Fruit fly (Drosophila melanogaster) whole organism, embryonic: Measurements from ENCODE around the gene Arp2.

Source experiments
- B-H2 ChIP-seq: fragments of 200-800 bp; sonication (Bioruptor generic); optimal IDR thresholded peaks from 2 replicates; lab custom pipeline; 2018; ENCODE audit warnings: missing biosample characterization, mild to moderate bottlenecking, missing genetic modification characterization
- Bdp1 ChIP-seq: fragments of 200-800 bp; sonication (Bioruptor generic); optimal IDR thresholded peaks from 3 replicates; lab custom pipeline; 2016; ENCODE audit warnings: missing biosample characterization, missing genetic modification characterization
- CG10321 ChIP-seq: fragments of 200-800 bp; sonication (Bioruptor generic); IDR thresholded peaks from 2 replicates; pipeline ENCODE4 v1.3.6; 2022; ENCODE audit warnings: missing biosample characterization, missing genetic modification characterization
- CG12155 ChIP-seq: fragments of 200-800 bp; sonication (Bioruptor generic); optimal IDR thresholded peaks from 3 replicates; lab custom pipeline; 2016; ENCODE audit warnings: missing biosample characterization, missing genetic modification characterization
- CG17612 ChIP-seq: fragments of 200-800 bp; sonication (Bioruptor generic); IDR thresholded peaks from 2 replicates; pipeline ENCODE4 v1.3.6; 2022; ENCODE audit warnings: missing biosample characterization, missing genetic modification characterization
- CG1832 ChIP-seq: fragments of 200-800 bp; sonication (Bioruptor generic); optimal IDR thresholded peaks from 2 replicates; lab custom pipeline; 2017; ENCODE audit warnings: missing biosample characterization, mild to moderate bottlenecking, missing genetic modification characterization, inconsistent platforms
- CG18476 ChIP-seq: fragments of 200-800 bp; sonication (Bioruptor generic); optimal IDR thresholded peaks from 2 replicates; lab custom pipeline; 2016; ENCODE audit warnings: missing biosample characterization, mild to moderate bottlenecking, missing genetic modification characterization
- CG18599 ChIP-seq: fragments of 200-800 bp; sonication (Bioruptor generic); optimal IDR thresholded peaks from 3 replicates; lab custom pipeline; 2017; ENCODE audit warnings: missing biosample characterization, missing genetic modification characterization, mild to moderate bottlenecking, moderate library complexity, missing genetic modification reagents
- CG2129 ChIP-seq: fragments of 200-800 bp; sonication (Bioruptor generic); IDR thresholded peaks from 2 replicates; pipeline ENCODE4 v1.3.6; 2022; ENCODE audit warnings: missing biosample characterization, missing genetic modification characterization; ENCODE audit not compliant: partially characterized antibody
- CG2199 ChIP-seq: fragments of 200-800 bp; sonication (Bioruptor generic); IDR thresholded peaks from 3 replicates; pipeline ENCODE4 v1.3.6; 2022; ENCODE audit warnings: missing biosample characterization, missing genetic modification characterization
- CG30431 ChIP-seq: fragments of 200-800 bp; sonication (Bioruptor generic); optimal IDR thresholded peaks from 2 replicates; lab custom pipeline; 2017; ENCODE audit warnings: missing biosample characterization, missing genetic modification characterization
- CG31388 ChIP-seq: fragments of 200-800 bp; sonication (Bioruptor generic); optimal IDR thresholded peaks from 2 replicates; lab custom pipeline; 2016; ENCODE audit warnings: missing biosample characterization, missing genetic modification characterization
- CG34422 ChIP-seq: fragments of 200-800 bp; sonication (Bioruptor generic); IDR thresholded peaks from 3 replicates; pipeline ENCODE4 v1.3.6; 2022; ENCODE audit warnings: missing biosample characterization, missing genetic modification characterization
- CG6683 ChIP-seq: fragments of 200-800 bp; sonication (Bioruptor generic); optimal IDR thresholded peaks from 2 replicates; lab custom pipeline; 2017; ENCODE audit warnings: missing biosample characterization, mild to moderate bottlenecking, missing genetic modification characterization, missing genetic modification reagents
- CG6689 ChIP-seq: fragments of 200-800 bp; sonication (Bioruptor generic); IDR thresholded peaks from 2 replicates; pipeline ENCODE4 v1.3.6; 2022; ENCODE audit warnings: missing biosample characterization, missing genetic modification characterization
- CG6791 ChIP-seq: fragments of 200-800 bp; sonication (Bioruptor generic); IDR thresholded peaks from 3 replicates; pipeline ENCODE4 v1.3.6; 2022; ENCODE audit warnings: missing biosample characterization, missing genetic modification characterization; ENCODE audit not compliant: partially characterized antibody
- CG6813 ChIP-seq: fragments of 200-800 bp; sonication (Bioruptor generic); optimal IDR thresholded peaks from 2 replicates; lab custom pipeline; 2017; ENCODE audit warnings: missing biosample characterization, missing genetic modification characterization, mild to moderate bottlenecking, moderate library complexity, missing genetic modification reagents
- CG8290 ChIP-seq, 3 experiments: fragments of 200-800 bp; sonication (Bioruptor generic); optimal IDR thresholded peaks; 2 replicates each; lab custom pipeline; 2016 to 2019; ENCODE audit warnings: missing biosample characterization in 3 of 3, missing genetic modification characterization in 3 of 3, mild to moderate bottlenecking in 2 of 3, moderate library complexity in 1 of 3
- CG9437 ChIP-seq: fragments of 200-800 bp; sonication (Bioruptor generic); optimal IDR thresholded peaks from 2 replicates; lab custom pipeline; 2018; ENCODE audit warnings: missing biosample characterization, mild to moderate bottlenecking, missing genetic modification characterization
- Chrac-16 ChIP-seq: fragments of 200-800 bp; sonication (Bioruptor generic); optimal IDR thresholded peaks from 3 replicates; lab custom pipeline; 2016; ENCODE audit warnings: missing biosample characterization, missing genetic modification characterization
- Dp ChIP-seq: fragments of 200-800 bp; sonication (Bioruptor generic); optimal IDR thresholded peaks from 2 replicates; lab custom pipeline; 2018; ENCODE audit warnings: missing biosample characterization, mild to moderate bottlenecking, missing genetic modification characterization, moderate library complexity
- Hr78 ChIP-seq, 2 experiments: fragments of 200-800 bp in 1 of 2; fragments of >200 bp in 1 of 2; sonication (Bioruptor generic) in 1 of 2; optimal IDR thresholded peaks; 2 replicates each; lab custom pipeline; 2017 to 2019; ENCODE audit warnings: missing biosample characterization in 2 of 2, missing genetic modification characterization in 2 of 2, mild to moderate bottlenecking in 1 of 2, moderate library complexity in 1 of 2
- Lhr ChIP-seq: fragments of 200-800 bp; sonication (Bioruptor generic); optimal IDR thresholded peaks from 3 replicates; lab custom pipeline; 2017; ENCODE audit warnings: mild to moderate bottlenecking, missing biosample characterization, missing genetic modification reagents, missing genetic modification characterization
- MTF-1 ChIP-seq: fragments of 200-800 bp; sonication (Bioruptor generic); optimal IDR thresholded peaks from 2 replicates; lab custom pipeline; 2018; ENCODE audit warnings: missing biosample characterization, mild to moderate bottlenecking, missing genetic modification characterization, borderline replicate concordance
- Myb ChIP-seq: fragments of 200-800 bp; sonication (Bioruptor generic); optimal IDR thresholded peaks from 2 replicates; lab custom pipeline; 2016; ENCODE audit warnings: missing biosample characterization, missing genetic modification characterization
- Nf-YC ChIP-seq: fragments of 200-800 bp; optimal IDR thresholded peaks from 3 replicates; lab custom pipeline; 2019; ENCODE audit warnings: missing biosample characterization, mild to moderate bottlenecking, missing genetic modification characterization, moderate library complexity
- Oli ChIP-seq: fragments of 200-800 bp; sonication (Bioruptor generic); optimal IDR thresholded peaks from 2 replicates; lab custom pipeline; 2018; ENCODE audit warnings: missing biosample characterization, mild to moderate bottlenecking, missing genetic modification characterization, moderate library complexity
- Stat92E ChIP-seq, 3 experiments: fragments of >200 bp in 2 of 3; fragments of 200-800 bp in 1 of 3; sonication (Bioruptor generic) in 1 of 3; optimal IDR thresholded peaks; 2 replicates each; lab custom pipeline; 2017 to 2019; ENCODE audit warnings: missing biosample characterization in 3 of 3, missing genetic modification characterization in 3 of 3, mild to moderate bottlenecking in 1 of 3, moderate library complexity in 1 of 3
- Trl ChIP-seq, 3 experiments: fragments of >200 bp in 2 of 3; fragments of 200-800 bp in 1 of 3; sonication (Bioruptor generic) in 1 of 3; optimal IDR thresholded peaks; 2 replicates in 1 of 3; 3 replicates in 2 of 3; lab custom pipeline; 2016 to 2017; ENCODE audit warnings: missing biosample characterization in 1 of 3, missing genetic modification characterization in 1 of 3
- abd-A ChIP-seq: fragments of 200-800 bp; sonication (Bioruptor generic); optimal IDR thresholded peaks from 3 replicates; lab custom pipeline; 2019; ENCODE audit warnings: missing biosample characterization, mild to moderate bottlenecking, missing genetic modification characterization, moderate library complexity
- chinmo ChIP-seq: fragments of 200-800 bp; sonication (Bioruptor generic); IDR thresholded peaks from 4 replicates; pipeline ENCODE4 v1.3.6; 2022; ENCODE audit warnings: missing biosample characterization, missing genetic modification characterization; ENCODE audit not compliant: partially characterized antibody
- fd96Cb ChIP-seq: fragments of 200-800 bp; sonication (Bioruptor generic); optimal IDR thresholded peaks from 2 replicates; lab custom pipeline; 2018; ENCODE audit warnings: missing biosample characterization, mild to moderate bottlenecking, missing genetic modification characterization, moderate library complexity
- ftz-f1 ChIP-seq: fragments of 200-800 bp; sonication (Bioruptor generic); optimal IDR thresholded peaks from 2 replicates; lab custom pipeline; 2016; ENCODE audit warnings: missing biosample characterization, missing genetic modification characterization
- gro ChIP-seq: fragments of 200-800 bp; sonication (Bioruptor generic); optimal IDR thresholded peaks from 2 replicates; lab custom pipeline; 2016; ENCODE audit warnings: missing biosample characterization, missing genetic modification characterization
- insv ChIP-seq, 2 experiments: fragments of 200-800 bp; sonication (Bioruptor generic); optimal IDR thresholded peaks; 3 replicates each; lab custom pipeline; 2016 to 2018; ENCODE audit warnings: missing biosample characterization in 2 of 2, missing genetic modification characterization in 2 of 2
- kni ChIP-seq: fragments of 200-800 bp; sonication (Bioruptor generic); optimal IDR thresholded peaks from 3 replicates; lab custom pipeline; 2017; ENCODE audit warnings: mild to moderate bottlenecking, missing biosample characterization, missing genetic modification reagents, missing genetic modification characterization
- nerfin-1 ChIP-seq: fragments of 200-800 bp; sonication (Bioruptor generic); optimal IDR thresholded peaks from 3 replicates; lab custom pipeline; 2019; ENCODE audit warnings: missing biosample characterization, mild to moderate bottlenecking, missing genetic modification characterization, moderate library complexity
- nerfin-2 ChIP-seq: fragments of 200-800 bp; sonication (Bioruptor generic); IDR thresholded peaks from 2 replicates; pipeline ENCODE4 v1.3.6; 2022; ENCODE audit warnings: missing biosample characterization, missing genetic modification characterization; ENCODE audit not compliant: partially characterized antibody
- oc ChIP-seq: fragments of 200-800 bp; sonication (Bioruptor generic); optimal IDR thresholded peaks from 2 replicates; lab custom pipeline; 2018; ENCODE audit warnings: missing biosample characterization, mild to moderate bottlenecking, missing genetic modification characterization, moderate library complexity
- pnt ChIP-seq: fragments of 200-800 bp; sonication (Bioruptor generic); optimal IDR thresholded peaks from 3 replicates; lab custom pipeline; 2016; ENCODE audit warnings: missing biosample characterization, missing genetic modification characterization
- stwl ChIP-seq: fragments of 200-800 bp; sonication (Bioruptor generic); optimal IDR thresholded peaks from 3 replicates; lab custom pipeline; 2018; ENCODE audit warnings: missing biosample characterization, mild to moderate bottlenecking, missing genetic modification characterization, moderate library complexity
- sug ChIP-seq: fragments of 200-800 bp; optimal IDR thresholded peaks from 2 replicates; lab custom pipeline; 2019; ENCODE audit warnings: missing biosample characterization, mild to moderate bottlenecking, missing genetic modification characterization, moderate library complexity
- yki ChIP-seq: fragments of >200 bp; optimal IDR thresholded peaks from 3 replicates; lab custom pipeline; 2018
- zfh1 ChIP-seq: fragments of 200-800 bp; sonication (Bioruptor generic); IDR thresholded peaks from 3 replicates; pipeline ENCODE4 v1.3.6; 2022; ENCODE audit warnings: missing biosample characterization, missing genetic modification characterization

The Arp2 gene

DNA sequence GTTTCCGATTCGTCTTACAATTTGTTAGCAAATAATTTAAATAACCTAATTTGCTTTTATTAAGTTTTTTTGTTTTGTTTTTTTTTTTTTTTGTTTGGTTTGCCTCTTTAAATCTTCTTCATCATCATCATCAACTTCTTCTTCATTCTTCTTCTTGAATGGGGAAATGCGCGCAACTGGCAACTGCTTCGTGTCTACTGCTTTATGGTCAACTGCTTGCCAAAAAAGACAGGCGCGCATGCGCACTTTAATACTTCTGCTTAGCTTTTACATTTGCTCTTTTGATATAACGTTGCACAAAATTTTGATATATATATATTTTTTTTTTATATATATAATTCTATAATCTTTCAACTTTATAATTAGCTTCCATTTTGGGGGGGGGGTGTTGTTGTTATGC lies 11.6 kb upstream of the Arp2 start (continued):
- no peak for TF ChIP-seq CG17612 (GFP tag; lab: Robert Waterston, UW)
- TF ChIP-seq gro (GFP tag; lab: Kevin White, UChicago) = no peak
- peak; percentile 50 for TF ChIP-seq stwl (tag; lab: Kevin White, UChicago)

DNA sequence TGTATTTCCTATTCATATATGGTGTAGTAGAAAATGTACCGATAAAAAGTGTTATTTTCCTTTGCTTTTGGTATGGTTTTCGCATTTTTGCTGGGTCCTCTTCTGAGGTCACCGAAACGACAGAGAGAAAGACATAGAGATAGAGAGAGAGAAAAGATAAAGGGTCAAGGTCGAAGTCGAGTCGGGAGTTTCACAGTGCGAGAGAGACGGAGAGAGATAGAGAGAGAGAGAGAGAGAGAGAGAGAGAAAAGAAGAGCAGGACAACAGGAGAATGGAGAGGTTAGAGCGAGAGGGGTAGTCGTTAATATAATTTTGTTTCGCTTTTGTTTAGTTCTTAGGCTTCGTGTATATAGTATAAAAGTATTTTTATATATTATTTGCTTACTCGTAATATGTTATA lies 8.5 kb upstream of the Arp2 start:
- TF ChIP-seq Trl (optimal IDR thresholded peaks at IDR 0.05; lab: Kevin White, UChicago) (peak; percentile 21 to 60), Trl (GFP tag; optimal IDR thresholded peaks at IDR 0.05; lab: Kevin White, UChicago) (no peak), Hr78 (GFP tag; optimal IDR thresholded peaks at IDR 0.05; lab: Kevin White, UChicago) (peak in 1 of 2 experiments; percentile 81), CG6791 (no peak), MTF-1 (no peak), CG1832 (GFP tag; lab: Kevin White, UChicago) (peak; percentile 90), fd96Cb (tag; lab: Kevin White, UChicago) (no peak), oc (no peak), B-H2 (no peak), CG18599 (no peak), pnt (GFP tag; lab: Kevin White, UChicago) (no peak), CG2199 (GFP tag; lab: Robert Waterston, UW) (0 out of 3 replicates have a peak, but pooled peaks have one; percentile 34), CG8290 (GFP tag; optimal IDR thresholded peaks at IDR 0.05; lab: Kevin White, UChicago) (no peak), CG8290 (tag; optimal IDR thresholded peaks at IDR 0.05; lab: Kevin White, UChicago) (peak in 1 of 2 experiments; percentile 66), ftz-f1 (peak; percentile 15), CG12155 (GFP tag; lab: Kevin White, UChicago) (no peak), Nf-YC (tag; lab: Kevin White, UChicago) (peak; percentile 39), CG10321 (GFP tag; lab: Robert Waterston, UW) (peak; percentile 86)

DNA sequence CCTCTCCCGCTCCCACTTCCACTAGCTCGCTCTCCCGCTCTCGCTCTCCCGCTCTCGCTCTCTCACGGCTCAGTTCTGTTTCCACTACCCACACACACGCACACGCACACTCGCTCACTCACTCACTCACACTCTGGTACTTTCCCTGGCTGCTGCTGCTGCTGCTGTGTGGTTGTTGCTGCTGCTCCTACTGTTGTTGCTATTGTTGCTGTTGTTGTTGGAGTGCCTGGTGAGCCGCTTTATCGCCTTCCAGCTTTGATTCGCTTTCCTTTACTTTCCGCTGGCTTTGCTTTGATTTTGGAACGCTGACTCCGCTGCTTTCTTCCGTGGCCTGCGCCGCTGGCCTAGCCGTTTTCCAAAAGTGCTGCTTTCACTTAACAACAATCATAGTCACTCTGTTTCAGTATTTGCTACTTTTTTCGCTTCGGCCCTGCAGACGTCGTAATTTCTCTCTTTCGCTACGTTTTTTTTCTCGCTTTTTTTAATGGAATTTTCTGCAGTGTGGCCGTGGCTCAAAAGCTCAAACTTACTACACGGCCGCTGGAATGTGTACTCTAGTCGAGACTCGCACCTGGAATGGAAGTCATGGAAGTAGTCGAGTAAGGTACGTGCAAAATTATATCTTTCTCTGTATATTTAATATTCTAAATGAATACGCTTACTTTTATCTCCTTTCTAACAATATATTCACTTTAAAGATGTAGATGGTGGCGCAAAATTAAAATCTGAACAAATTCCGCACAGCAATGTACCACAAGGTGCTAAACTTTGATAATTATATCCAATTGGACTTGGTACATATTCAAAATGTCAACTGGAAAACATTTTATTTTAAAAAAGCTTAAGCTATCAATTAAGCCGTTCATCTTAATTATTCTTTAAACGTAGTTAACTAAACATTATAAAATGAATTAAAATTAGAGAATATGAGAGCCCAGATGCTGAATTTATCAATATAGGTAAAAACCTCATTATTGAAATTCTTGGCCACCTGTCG lies 6.0 kb upstream of the Arp2 start, which contains the start of gene Pp2B-14D:
Pp2B-14D (minus strand) TSS at position 503 of the 997 bp plus-strand sequence.
- TF ChIP-seq insv (GFP tag; optimal IDR thresholded peaks at IDR 0.05; lab: Kevin White, UChicago) (peak in 1 of 2 experiments; percentile 88), yki (lab: Kevin White, UChicago) (peak; percentile 98), Lhr (GFP tag; lab: Kevin White, UChicago) (peak; percentile 23), CG31388 (no peak), nerfin-2 (GFP tag; lab: Robert Waterston, UW) (no peak), nerfin-1 (tag; lab: Kevin White, UChicago) (peak; percentile 45), CG6689 (GFP tag; lab: Robert Waterston, UW) (peak; percentile 81), CG6683 (GFP tag; lab: Kevin White, UChicago) (no peak), Oli (tag; lab: Kevin White, UChicago) (no peak), Chrac-16 (no peak), abd-A (peak; percentile 26), CG18476 (GFP tag; lab: Kevin White, UChicago) (no peak), CG34422 (no peak), zfh1 (GFP tag; lab: Robert Waterston, UW) (no peak), kni (GFP tag; lab: Kevin White, UChicago) (no peak), chinmo (GFP tag; lab: Robert Waterston, UW) (0 out of 4 replicates have a peak, but pooled peaks have one; percentile 64), Dp (GFP tag; lab: Kevin White, UChicago) (peak; percentile 22), CG30431 (GFP tag; lab: Kevin White, UChicago) (no peak), CG6813 (no peak), CG2129 (GFP tag; lab: Robert Waterston, UW) (no peak), Bdp1 (no peak), sug (tag; lab: Kevin White, UChicago) (peak; percentile 19), CG9437 (GFP tag; lab: Kevin White, UChicago) (peak; percentile 11), Myb (GFP tag; lab: Kevin White, UChicago) (peak; percentile 10), Stat92E (GFP tag; optimal IDR thresholded peaks at IDR 0.05; lab: Kevin White, UChicago) (peak in 1 of 3 experiments; percentile 1)
